Worm (Caenorhabditis elegans): ENCODE results near the gene ZK1307.1.

DNA sequence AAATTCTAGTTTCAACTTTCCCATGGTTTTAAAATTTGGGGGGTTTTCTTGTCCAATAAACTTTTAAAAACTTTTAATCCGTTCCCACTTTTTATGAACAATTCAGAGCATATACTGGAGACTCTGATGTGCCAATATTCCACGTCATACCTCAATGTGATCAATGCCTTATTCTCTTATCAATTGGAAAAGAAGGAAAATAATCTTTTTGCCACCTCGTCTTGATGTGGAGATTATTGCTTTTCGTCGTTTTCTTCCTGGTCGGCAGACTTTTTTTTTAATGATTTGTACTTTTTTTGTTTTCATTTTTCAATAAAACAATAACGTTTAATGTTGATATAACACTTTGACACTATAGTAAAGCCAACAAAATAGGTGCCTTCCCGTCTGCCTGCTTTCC, 22.1 kb upstream of the ZK1307.1 start:
- TF ChIP-seq ceh-82 (tag; optimal IDR thresholded peaks at IDR 0.05) (no peak), unc-39 (tag; optimal IDR thresholded peaks at IDR 0.05) (no peak), unc-130 (GFP tag; optimal IDR thresholded peaks at IDR 0.05) (no peak), aha-1 (tag) (no peak), spr-1 (tag; optimal IDR thresholded peaks at IDR 0.05) (no peak), lin-39 (tag; optimal IDR thresholded peaks at IDR 0.05) (no peak), snpc-4 (tag; optimal IDR thresholded peaks at IDR 0.05) (no peak), lsy-2 (tag; optimal IDR thresholded peaks at IDR 0.05) (peak in 1 of 2 experiments; percentile 21)
